Worm (Caenorhabditis elegans): ENCODE results near the gene gcy-15.

- TF ChIP-seq unc-62 (GFP tag; optimal IDR thresholded peaks at IDR 0.05) (no peak), pha-4 (tag; optimal IDR thresholded peaks at IDR 0.05) (no peak)
Observed at ce11 chrII:3148404-3148803, 48.5 kb downstream of the gcy-15 start.

Data from whole organism, mixed stage, embryonic.